Worm (Caenorhabditis elegans): Measurements from ENCODE around the gene srg-16.
A peak's percentile ranks its signal among the peaks of the same experiment; 100 is the strongest.

Gene srg-16

DNA sequence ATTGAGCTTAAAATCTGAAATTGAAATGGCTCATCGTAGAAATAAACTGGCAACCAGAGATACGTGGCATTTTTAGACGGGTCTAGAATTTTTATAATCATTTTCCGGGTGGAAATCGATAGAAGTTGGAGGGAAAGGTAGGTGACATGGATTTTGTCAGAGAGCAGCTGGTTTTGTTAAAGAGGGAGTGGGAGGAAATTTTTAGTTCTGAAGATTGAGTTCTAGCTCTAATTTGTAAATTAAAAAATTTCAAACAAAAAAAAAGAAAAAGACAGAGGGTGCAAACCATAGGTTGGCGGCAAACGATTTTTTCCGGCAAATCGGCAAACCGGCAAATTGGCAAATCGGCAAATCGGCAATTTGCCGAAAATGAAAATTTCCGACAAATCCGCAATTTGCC is 10.3 kb upstream of the srg-16 start, which contains the start of gene sre-32:
sre-32 (minus strand) TSS at position 101 of the 400 bp plus-strand sequence.
- TF ChIP-seq hnd-1 (tag; optimal IDR thresholded peaks at IDR 0.05) (no peak), pes-1 (GFP tag; IDR thresholded peaks at IDR 0.05) (no peak), aly-1 (tag; optimal IDR thresholded peaks at IDR 0.05) (no peak), tbx-11 (GFP tag; IDR thresholded peaks at IDR 0.05) (no peak), scrt-1 (GFP tag; IDR thresholded peaks at IDR 0.05) (no peak), ceh-13 (GFP tag; optimal IDR thresholded peaks at IDR 0.05) (no peak), F13C5.2 (tag; optimal IDR thresholded peaks at IDR 0.05) (no peak), hmbx-1 (tag; optimal IDR thresholded peaks at IDR 0.05) (no peak), ceh-36 (tag; optimal IDR thresholded peaks at IDR 0.05) (no peak)

DNA sequence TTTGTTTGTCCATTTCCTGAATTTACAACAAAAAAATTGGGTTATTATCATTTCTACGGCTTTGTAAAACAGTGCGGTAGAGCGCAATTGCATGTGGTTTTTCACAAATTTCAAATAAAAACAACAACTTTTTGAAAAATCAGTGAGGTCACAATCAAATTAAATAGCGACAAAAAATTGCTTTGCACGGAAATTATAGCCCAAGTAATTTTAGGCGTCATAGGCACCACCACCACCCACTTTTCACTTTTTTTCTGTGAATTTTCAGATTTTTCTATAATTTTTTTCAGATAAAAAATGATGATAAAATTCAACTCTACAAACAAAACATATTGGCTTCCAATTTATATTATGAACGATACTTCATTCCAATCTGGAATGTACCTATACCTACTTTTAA is 9.7 kb upstream of the srg-16 start, which contains the start of gene sre-38:
sre-38 (plus strand) TSS at position 301 of the 400 bp plus-strand sequence.
- TF ChIP-seq aly-1 (tag; optimal IDR thresholded peaks at IDR 0.05) (no peak), pes-1 (GFP tag; IDR thresholded peaks at IDR 0.05) (no peak), F13C5.2 (tag; optimal IDR thresholded peaks at IDR 0.05) (no peak), ets-7 (tag; optimal IDR thresholded peaks at IDR 0.05) (no peak), B0310.2 (tag; optimal IDR thresholded peaks at IDR 0.05) (no peak), tbx-11 (GFP tag; IDR thresholded peaks at IDR 0.05) (no peak), ama-1 (optimal IDR thresholded peaks at IDR 0.05) (no peak), ceh-36 (tag; optimal IDR thresholded peaks at IDR 0.05) (no peak)

DNA sequence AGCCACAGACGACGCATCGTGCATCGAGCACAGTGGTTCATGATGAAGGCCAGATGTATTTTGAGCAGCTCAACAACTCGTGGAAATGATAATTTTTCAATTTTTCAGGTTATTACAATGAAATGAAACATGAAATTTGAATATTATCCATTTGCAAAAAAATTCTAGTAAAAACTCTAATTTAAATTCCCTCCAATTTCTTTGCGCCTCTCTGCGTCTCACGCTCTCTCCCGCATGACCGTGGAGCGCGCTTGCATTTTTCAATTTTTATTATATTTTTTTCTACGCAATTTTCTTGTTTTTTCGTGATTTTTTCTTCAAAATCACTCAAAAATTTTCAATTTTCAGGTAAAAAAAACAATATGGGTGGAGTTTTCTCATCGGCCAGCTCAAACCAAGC is 7.5 kb upstream of the srg-16 start, which contains the start of gene tag-281:
tag-281 (plus strand) TSS at position 340 of the 400 bp plus-strand sequence.
- TF ChIP-seq tbx-37 (GFP tag; conservative IDR thresholded peaks at IDR 0.05) (no peak), scrt-1 (GFP tag; IDR thresholded peaks at IDR 0.05) (no peak), flt-1 (GFP tag; IDR thresholded peaks at IDR 0.05) (peak; percentile 54; the same call in 1 of the 2 replicates)

DNA sequence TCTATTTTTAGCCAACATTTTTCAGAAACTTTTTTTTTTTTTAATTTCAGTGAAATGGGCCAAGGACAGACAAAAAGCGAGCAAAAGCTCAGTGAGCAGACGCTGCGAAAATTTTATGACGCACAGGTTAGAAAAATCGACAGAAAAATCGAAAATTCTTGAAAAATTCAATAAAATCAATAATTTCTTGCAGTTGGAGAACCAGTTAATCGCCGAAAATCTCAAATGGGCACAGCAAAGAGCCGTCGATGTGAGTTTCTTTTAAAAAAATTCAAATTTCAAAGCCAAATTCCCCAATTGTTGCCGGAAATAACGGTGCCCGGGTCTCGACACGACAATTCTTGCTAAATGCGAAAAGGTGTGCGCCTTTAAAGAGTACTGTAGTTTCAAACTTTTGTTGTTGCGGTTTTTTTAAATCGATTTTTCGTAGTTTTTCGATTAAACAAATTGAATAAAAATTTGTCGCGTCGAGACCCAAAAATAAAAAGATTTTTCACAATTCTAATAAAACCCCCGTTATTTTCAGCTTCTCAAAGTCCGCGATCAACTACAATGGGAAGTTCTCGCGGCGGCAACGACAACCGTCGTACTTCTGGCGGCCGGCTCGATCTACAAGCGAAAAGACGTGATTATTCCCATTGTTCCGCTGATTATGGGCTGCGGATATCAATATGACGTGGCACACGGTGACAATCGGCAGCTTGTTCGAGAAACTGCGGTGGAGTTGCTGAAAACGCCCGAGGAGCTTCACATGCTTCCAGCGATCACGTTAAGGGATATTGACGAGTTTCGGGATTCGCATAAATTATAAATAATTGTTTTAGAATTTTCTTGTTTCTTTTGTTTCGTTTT is 6.1 kb upstream of the srg-16 start, which contains the start of gene tag-280:
tag-280 (plus strand) TSS at position 51 of the 852 bp plus-strand sequence.
- no peak for TF ChIP-seq flt-1 (GFP tag; IDR thresholded peaks at IDR 0.05)
- TF ChIP-seq B0310.2 (tag; optimal IDR thresholded peaks at IDR 0.05): no peak
- no peak for TF ChIP-seq pes-1 (GFP tag; IDR thresholded peaks at IDR 0.05)
- no peak for TF ChIP-seq tbx-37 (GFP tag; conservative IDR thresholded peaks at IDR 0.05)
- no peak for TF ChIP-seq aly-1 (tag; optimal IDR thresholded peaks at IDR 0.05)
- no peak for TF ChIP-seq hnd-1 (tag; optimal IDR thresholded peaks at IDR 0.05)
- no peak for TF ChIP-seq ets-7 (tag; optimal IDR thresholded peaks at IDR 0.05)
- TF ChIP-seq ama-1 (optimal IDR thresholded peaks at IDR 0.05): no peak

DNA sequence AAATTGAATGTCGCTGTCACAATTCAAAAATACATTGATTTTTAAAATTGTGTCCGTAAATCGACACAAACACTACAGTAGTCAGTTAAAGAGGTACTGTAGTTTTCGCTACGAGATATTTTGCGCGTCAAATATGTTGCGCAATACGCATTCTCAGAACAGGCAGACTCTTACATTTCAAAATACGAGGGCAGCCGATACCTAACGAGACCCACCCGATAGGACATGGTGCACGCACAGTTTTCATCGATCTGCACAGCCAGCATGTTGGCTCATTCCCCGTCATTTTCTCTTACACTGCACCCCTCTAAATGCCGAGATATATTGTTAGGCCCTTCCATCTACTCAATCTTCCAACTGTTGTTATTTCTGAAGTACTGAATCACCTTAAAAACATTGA is 4.7 kb upstream of the srg-16 start, which contains the start of gene F15A4.2:
F15A4.2 (plus strand) TSS at position 301 of the 400 bp plus-strand sequence.
- no peak for TF ChIP-seq tbx-37 (GFP tag; conservative IDR thresholded peaks at IDR 0.05)
- TF ChIP-seq tra-4 (tag; optimal IDR thresholded peaks at IDR 0.05): no peak
- no peak for TF ChIP-seq flt-1 (GFP tag; IDR thresholded peaks at IDR 0.05)
- TF ChIP-seq ceh-36 (tag; optimal IDR thresholded peaks at IDR 0.05): no peak
- no peak for TF ChIP-seq hmbx-1 (tag; optimal IDR thresholded peaks at IDR 0.05)
- TF ChIP-seq F13C5.2 (tag; optimal IDR thresholded peaks at IDR 0.05): no peak
- TF ChIP-seq hmg-4 (GFP tag; optimal IDR thresholded peaks at IDR 0.05): no peak
- no peak for TF ChIP-seq tbx-11 (GFP tag; IDR thresholded peaks at IDR 0.05)
- TF ChIP-seq hnd-1 (tag; optimal IDR thresholded peaks at IDR 0.05): no peak
- no peak for TF ChIP-seq ama-1 (optimal IDR thresholded peaks at IDR 0.05)
- TF ChIP-seq sea-1 (GFP tag; conservative IDR thresholded peaks at IDR 0.05): no peak
- TF ChIP-seq scrt-1 (GFP tag; IDR thresholded peaks at IDR 0.05): no peak
- no peak for TF ChIP-seq pes-1 (GFP tag; IDR thresholded peaks at IDR 0.05)
- TF ChIP-seq aly-1 (tag; optimal IDR thresholded peaks at IDR 0.05): no peak
- TF ChIP-seq B0310.2 (tag; optimal IDR thresholded peaks at IDR 0.05): no peak
- TF ChIP-seq ceh-13 (GFP tag; optimal IDR thresholded peaks at IDR 0.05): no peak
- TF ChIP-seq ets-7 (tag; optimal IDR thresholded peaks at IDR 0.05): no peak

DNA sequence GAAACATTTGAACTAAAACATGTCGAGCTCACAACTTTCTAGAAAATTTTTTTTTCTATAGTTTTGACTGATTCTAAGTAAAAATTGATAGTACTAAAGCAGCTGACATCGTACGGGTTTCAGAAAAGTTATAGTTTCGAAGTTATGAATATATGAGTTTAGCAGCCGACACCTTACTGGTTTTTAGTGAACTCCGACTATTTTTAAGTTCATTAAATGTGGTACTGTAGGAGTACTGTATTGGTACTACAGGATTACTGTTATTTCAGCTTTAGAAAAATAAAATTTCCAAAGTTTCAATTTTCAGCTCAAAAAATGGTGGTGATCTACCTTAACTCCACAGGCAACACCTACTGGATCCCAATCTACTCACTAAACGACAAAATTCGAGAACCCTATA is 1.4 kb upstream of the srg-16 start, which contains the start of gene sre-37:
sre-37 (plus strand) TSS at position 301 of the 400 bp plus-strand sequence.
- TF ChIP-seq tbx-37 (GFP tag; conservative IDR thresholded peaks at IDR 0.05) (no peak), F13C5.2 (tag; optimal IDR thresholded peaks at IDR 0.05) (no peak), hmg-4 (GFP tag; optimal IDR thresholded peaks at IDR 0.05) (no peak), hmbx-1 (tag; optimal IDR thresholded peaks at IDR 0.05) (no peak), pes-1 (GFP tag; IDR thresholded peaks at IDR 0.05) (no peak), flt-1 (GFP tag; IDR thresholded peaks at IDR 0.05) (no peak), ceh-36 (tag; optimal IDR thresholded peaks at IDR 0.05) (no peak), B0310.2 (tag; optimal IDR thresholded peaks at IDR 0.05) (no peak), hnd-1 (tag; optimal IDR thresholded peaks at IDR 0.05) (no peak), ets-7 (tag; optimal IDR thresholded peaks at IDR 0.05) (no peak), ceh-13 (GFP tag; optimal IDR thresholded peaks at IDR 0.05) (no peak), tbx-11 (GFP tag; IDR thresholded peaks at IDR 0.05) (no peak), tra-4 (tag; optimal IDR thresholded peaks at IDR 0.05) (no peak), ama-1 (optimal IDR thresholded peaks at IDR 0.05) (no peak), aly-1 (tag; optimal IDR thresholded peaks at IDR 0.05) (no peak), sea-1 (GFP tag; conservative IDR thresholded peaks at IDR 0.05) (no peak), scrt-1 (GFP tag; IDR thresholded peaks at IDR 0.05) (no peak)

DNA sequence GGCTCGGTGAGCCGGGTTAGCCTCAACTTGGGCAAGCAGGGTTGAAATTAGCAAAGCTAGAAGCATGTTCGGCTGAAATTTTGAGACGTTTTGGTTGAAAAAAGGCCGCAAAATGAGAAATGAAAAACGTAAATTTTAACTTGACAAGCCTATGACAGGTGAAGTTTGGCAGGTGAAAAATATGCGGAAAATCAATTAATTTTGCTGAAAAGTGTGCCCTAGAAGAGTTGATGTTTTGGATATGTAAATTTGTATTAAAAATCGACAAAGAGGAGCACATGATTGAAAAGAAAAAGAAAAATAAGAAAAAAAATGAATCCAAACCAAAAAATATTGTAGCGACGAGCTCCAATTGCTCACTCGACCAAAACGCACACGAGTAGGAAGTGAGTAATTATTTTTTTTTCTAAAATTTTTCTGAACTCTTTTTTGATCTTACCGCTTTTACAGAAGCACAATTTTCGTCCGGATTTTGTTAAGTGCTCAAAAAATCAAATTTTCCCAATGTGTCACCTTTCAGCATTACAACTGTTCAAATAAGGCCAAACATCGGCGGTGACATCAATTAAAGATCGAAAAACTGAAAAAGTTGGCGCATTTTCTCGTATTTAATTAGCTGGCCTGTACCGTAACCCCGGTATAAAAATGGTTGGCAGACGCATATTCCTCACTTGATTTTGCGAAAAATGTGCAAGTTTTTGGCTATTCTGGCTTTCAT is 4.4 kb downstream of the srg-16 start, which contains the start of the genes F15A4.5 and phat-8:
F15A4.5 (minus strand) TSS at position 101 of the 718 bp plus-strand sequence.
phat-8 (plus strand) TSS at position 668 of the 718 bp plus-strand sequence.
- no peak for TF ChIP-seq flt-1 (GFP tag; IDR thresholded peaks at IDR 0.05)
- no peak for TF ChIP-seq tra-4 (tag; optimal IDR thresholded peaks at IDR 0.05)
- no peak for TF ChIP-seq ceh-36 (tag; optimal IDR thresholded peaks at IDR 0.05)
- no peak for TF ChIP-seq aly-1 (tag; optimal IDR thresholded peaks at IDR 0.05)
- TF ChIP-seq tbx-37 (GFP tag; conservative IDR thresholded peaks at IDR 0.05): no peak
- no peak for TF ChIP-seq hnd-1 (tag; optimal IDR thresholded peaks at IDR 0.05)
- TF ChIP-seq sea-1 (GFP tag; conservative IDR thresholded peaks at IDR 0.05): no peak
- TF ChIP-seq tbx-11 (GFP tag; IDR thresholded peaks at IDR 0.05): no peak
- no peak for TF ChIP-seq hmbx-1 (tag; optimal IDR thresholded peaks at IDR 0.05)
- TF ChIP-seq ama-1 (optimal IDR thresholded peaks at IDR 0.05): no peak
- TF ChIP-seq ets-7 (tag; optimal IDR thresholded peaks at IDR 0.05): no peak
- no peak for TF ChIP-seq ceh-13 (GFP tag; optimal IDR thresholded peaks at IDR 0.05)
- no peak for TF ChIP-seq F13C5.2 (tag; optimal IDR thresholded peaks at IDR 0.05)
- TF ChIP-seq scrt-1 (GFP tag; IDR thresholded peaks at IDR 0.05): no peak
- TF ChIP-seq hmg-4 (GFP tag; optimal IDR thresholded peaks at IDR 0.05): no peak

All from whole organism, early embryonic.